Fruit fly (Drosophila melanogaster) whole organism, embryonic: Measurements from ENCODE around the gene CG4467.

Experiments used
- CG1024 ChIP-seq: fragments of 200-800 bp; sonication (Bioruptor generic); IDR thresholded peaks from 2 replicates; pipeline ENCODE4 v1.3.6; 2022; ENCODE audit warnings: missing biosample characterization, missing genetic modification characterization
- CG10366 ChIP-seq: fragments of 200-800 bp; sonication (Bioruptor generic); IDR thresholded peaks from 2 replicates; pipeline ENCODE4 v1.3.6; 2022; ENCODE audit warnings: missing biosample characterization, missing genetic modification characterization
- CG10959 ChIP-seq: fragments of 200-800 bp; sonication (Bioruptor generic); IDR thresholded peaks from 2 replicates; pipeline ENCODE4 v1.3.6; 2022; ENCODE audit warnings: missing biosample characterization, missing genetic modification characterization
- CG12219 ChIP-seq: fragments of 200-800 bp; sonication (Bioruptor generic); optimal IDR thresholded peaks from 3 replicates; lab custom pipeline; 2018; ENCODE audit warnings: missing biosample characterization, mild to moderate bottlenecking, missing genetic modification characterization
- CG12942 ChIP-seq: fragments of 200-800 bp; sonication (Bioruptor generic); optimal IDR thresholded peaks from 3 replicates; lab custom pipeline; 2016; ENCODE audit warnings: missing biosample characterization, missing genetic modification characterization
- CG13123 ChIP-seq: fragments of 200-800 bp; sonication (Bioruptor generic); optimal IDR thresholded peaks from 2 replicates; lab custom pipeline; 2016; ENCODE audit warnings: missing biosample characterization, missing genetic modification characterization
- CG13296 ChIP-seq: fragments of 200-800 bp; sonication (Bioruptor generic); optimal IDR thresholded peaks from 3 replicates; lab custom pipeline; 2018; ENCODE audit warnings: missing biosample characterization, mild to moderate bottlenecking, missing genetic modification characterization
- CG13424 ChIP-seq: fragments of 200-800 bp; sonication (Bioruptor generic); optimal IDR thresholded peaks from 2 replicates; lab custom pipeline; 2019; ENCODE audit warnings: missing biosample characterization, mild to moderate bottlenecking, missing genetic modification characterization, moderate library complexity
- CG14667 ChIP-seq: fragments of 200-800 bp; sonication (Bioruptor generic); IDR thresholded peaks from 2 replicates; pipeline ENCODE4 v1.3.6; 2022; ENCODE audit warnings: missing biosample characterization, missing genetic modification characterization
- CG17186 ChIP-seq: fragments of 200-800 bp; sonication (Bioruptor generic); optimal IDR thresholded peaks from 3 replicates; lab custom pipeline; 2017; ENCODE audit warnings: missing biosample characterization, missing genetic modification reagents, missing genetic modification characterization
- CG31365 ChIP-seq: fragments of 200-800 bp; sonication (Bioruptor generic); optimal IDR thresholded peaks from 2 replicates; lab custom pipeline; 2018; ENCODE audit warnings: missing biosample characterization, mild to moderate bottlenecking, missing genetic modification characterization
- CG33213 ChIP-seq: fragments of 200-800 bp; sonication (Bioruptor generic); optimal IDR thresholded peaks from 3 replicates; lab custom pipeline; 2016; ENCODE audit warnings: missing biosample characterization, missing genetic modification characterization
- CG4360 ChIP-seq: fragments of 200-800 bp; sonication (Bioruptor generic); IDR thresholded peaks from 2 replicates; pipeline ENCODE4 v1.3.6; 2022; ENCODE audit warnings: missing biosample characterization, missing genetic modification characterization
- CG6683 ChIP-seq: fragments of 200-800 bp; sonication (Bioruptor generic); optimal IDR thresholded peaks from 2 replicates; lab custom pipeline; 2017; ENCODE audit warnings: missing biosample characterization, mild to moderate bottlenecking, missing genetic modification characterization, missing genetic modification reagents
- CG7556 ChIP-seq: fragments of 200-800 bp; sonication (Bioruptor generic); optimal IDR thresholded peaks from 2 replicates; lab custom pipeline; 2017; ENCODE audit warnings: missing biosample characterization, mild to moderate bottlenecking, missing genetic modification characterization
- CG8089 ChIP-seq: fragments of 200-800 bp; sonication (Bioruptor generic); optimal IDR thresholded peaks from 3 replicates; lab custom pipeline; 2016; ENCODE audit warnings: missing biosample characterization, missing genetic modification characterization
- CG8388 ChIP-seq: fragments of 200-800 bp; sonication (Bioruptor generic); optimal IDR thresholded peaks from 2 replicates; lab custom pipeline; 2019; ENCODE audit warnings: missing biosample characterization, mild to moderate bottlenecking, missing genetic modification characterization, moderate library complexity
- Dref ChIP-seq: fragments of 200-800 bp; sonication (Bioruptor generic); IDR thresholded peaks from 2 replicates; pipeline ENCODE4 v1.3.6; 2022; ENCODE audit warnings: missing biosample characterization, missing genetic modification characterization
- Gug ChIP-seq: fragments of 200-800 bp; sonication (Bioruptor generic); IDR thresholded peaks from 4 replicates; pipeline ENCODE4 v1.3.6; 2022; ENCODE audit warnings: missing biosample characterization, missing genetic modification characterization
- Lim3 ChIP-seq: fragments of 200-800 bp; sonication (Bioruptor generic); IDR thresholded peaks from 2 replicates; pipeline ENCODE4 v1.3.6; 2022; ENCODE audit warnings: missing biosample characterization, missing genetic modification characterization
- Myb ChIP-seq: fragments of 200-800 bp; sonication (Bioruptor generic); optimal IDR thresholded peaks from 2 replicates; lab custom pipeline; 2016; ENCODE audit warnings: missing biosample characterization, missing genetic modification characterization
- NC2β ChIP-seq: fragments of 200-800 bp; sonication (Bioruptor generic); optimal IDR thresholded peaks from 2 replicates; lab custom pipeline; 2016; ENCODE audit warnings: missing biosample characterization, missing genetic modification characterization
- NK7.1 ChIP-seq: fragments of 200-800 bp; sonication (Bioruptor generic); optimal IDR thresholded peaks from 3 replicates; lab custom pipeline; 2016; ENCODE audit warnings: missing biosample characterization, missing genetic modification characterization
- Oaz ChIP-seq: fragments of 200-800 bp; sonication (Bioruptor generic); IDR thresholded peaks from 2 replicates; pipeline ENCODE4 v1.3.6; 2022; ENCODE audit warnings: missing biosample characterization, missing genetic modification characterization
- Rx ChIP-seq: fragments of 200-800 bp; sonication (Bioruptor generic); IDR thresholded peaks from 2 replicates; pipeline ENCODE4 v1.3.6; 2022; ENCODE audit warnings: missing biosample characterization, missing genetic modification characterization
- YL-1 ChIP-seq: fragments of 200-800 bp; sonication (Bioruptor generic); optimal IDR thresholded peaks from 3 replicates; lab custom pipeline; 2017; ENCODE audit warnings: missing biosample characterization, mild to moderate bottlenecking, missing genetic modification characterization
- ac ChIP-seq: fragments of 200-800 bp; sonication (Bioruptor generic); optimal IDR thresholded peaks from 3 replicates; lab custom pipeline; 2017; ENCODE audit warnings: missing biosample characterization, mild to moderate bottlenecking, missing genetic modification characterization
- aop ChIP-seq: fragments of 200-800 bp; sonication (Bioruptor generic); IDR thresholded peaks from 2 replicates; pipeline ENCODE4 v1.3.6; 2022; ENCODE audit warnings: missing biosample characterization, missing genetic modification characterization
- ap ChIP-seq: fragments of 200-800 bp; sonication (Bioruptor generic); IDR thresholded peaks from 2 replicates; pipeline ENCODE4 v1.3.6; 2022; ENCODE audit warnings: missing biosample characterization, missing genetic modification characterization
- ara ChIP-seq: fragments of 200-800 bp; sonication (Bioruptor generic); IDR thresholded peaks from 2 replicates; pipeline ENCODE4 v1.3.6; 2022; ENCODE audit warnings: missing biosample characterization, missing genetic modification characterization
- cad ChIP-seq: fragments of >200 bp; optimal IDR thresholded peaks from 2 replicates; lab custom pipeline; 2017; ENCODE audit warnings: missing biosample characterization, missing genetic modification characterization
- corto ChIP-seq: fragments of 200-800 bp; sonication (Bioruptor generic); optimal IDR thresholded peaks from 2 replicates; lab custom pipeline; 2016; ENCODE audit warnings: missing biosample characterization, mild to moderate bottlenecking, missing genetic modification characterization, moderate library complexity
- croc ChIP-seq: fragments of 200-800 bp; sonication (Bioruptor generic); conservative IDR thresholded peaks from 3 replicates; pipeline ENCODE4 v1.3.6; 2022; ENCODE audit warnings: missing biosample characterization, missing genetic modification characterization
- fu2 ChIP-seq: fragments of 200-800 bp; sonication (Bioruptor generic); optimal IDR thresholded peaks from 2 replicates; lab custom pipeline; 2016; ENCODE audit warnings: missing biosample characterization, missing genetic modification characterization
- hb ChIP-seq: fragments of 200-800 bp; sonication (Bioruptor generic); IDR thresholded peaks from 3 replicates; pipeline ENCODE4 v1.3.6; 2022; ENCODE audit warnings: missing biosample characterization, missing genetic modification characterization; ENCODE audit not compliant: partially characterized antibody
- kah ChIP-seq: fragments of 200-800 bp; sonication (Bioruptor generic); optimal IDR thresholded peaks from 2 replicates; lab custom pipeline; 2018; ENCODE audit warnings: missing biosample characterization, mild to moderate bottlenecking, missing genetic modification characterization
- ken ChIP-seq: fragments of 200-800 bp; sonication (Bioruptor generic); IDR thresholded peaks from 3 replicates; pipeline ENCODE4 v1.3.6; 2022; ENCODE audit warnings: missing biosample characterization, missing genetic modification characterization
- mam ChIP-seq: fragments of 200-800 bp; sonication (Bioruptor generic); optimal IDR thresholded peaks from 3 replicates; lab custom pipeline; 2016; ENCODE audit warnings: missing biosample characterization, missing genetic modification characterization
- mld ChIP-seq: fragments of 200-800 bp; sonication (Bioruptor generic); IDR thresholded peaks from 3 replicates; pipeline ENCODE4 v1.3.6; 2022; ENCODE audit warnings: missing biosample characterization, missing genetic modification characterization; ENCODE audit not compliant: partially characterized antibody
- odd ChIP-seq: fragments of 200-800 bp; sonication (Bioruptor generic); optimal IDR thresholded peaks from 2 replicates; lab custom pipeline; 2017; ENCODE audit warnings: missing biosample characterization, mild to moderate bottlenecking, missing genetic modification characterization
- onecut ChIP-seq: fragments of 200-800 bp; sonication (Bioruptor generic); IDR thresholded peaks from 2 replicates; pipeline ENCODE4 v1.3.6; 2022; ENCODE audit warnings: missing biosample characterization, missing genetic modification characterization
- phol ChIP-seq: fragments of 200-800 bp; sonication (Bioruptor generic); optimal IDR thresholded peaks from 3 replicates; lab custom pipeline; 2018; ENCODE audit warnings: missing biosample characterization, mild to moderate bottlenecking, missing genetic modification characterization, moderate library complexity
- pros ChIP-seq: fragments of 200-800 bp; sonication (Bioruptor generic); optimal IDR thresholded peaks from 3 replicates; lab custom pipeline; 2019; ENCODE audit warnings: missing biosample characterization, mild to moderate bottlenecking, missing genetic modification characterization, moderate library complexity
- ranshi ChIP-seq: fragments of 200-800 bp; sonication (Bioruptor generic); IDR thresholded peaks from 2 replicates; pipeline ENCODE4 v1.3.6; 2022; ENCODE audit warnings: missing biosample characterization, missing genetic modification characterization
- rib ChIP-seq: fragments of 200-800 bp; sonication (Bioruptor generic); IDR thresholded peaks from 2 replicates; pipeline ENCODE4 v1.3.6; 2022; ENCODE audit warnings: missing biosample characterization, missing genetic modification characterization
- row ChIP-seq: fragments of 200-800 bp; sonication (Bioruptor generic); IDR thresholded peaks from 3 replicates; pipeline ENCODE4 v1.3.6; 2022; ENCODE audit warnings: missing biosample characterization, missing genetic modification characterization
- salm ChIP-seq: fragments of 200-800 bp; sonication (Bioruptor generic); optimal IDR thresholded peaks from 2 replicates; lab custom pipeline; 2018; ENCODE audit warnings: missing biosample characterization, mild to moderate bottlenecking, missing genetic modification characterization
- slou ChIP-seq: fragments of 200-800 bp; sonication (Bioruptor generic); optimal IDR thresholded peaks from 3 replicates; lab custom pipeline; 2016; ENCODE audit warnings: missing biosample characterization, missing genetic modification characterization
- sna ChIP-seq: fragments of 200-800 bp; sonication (Bioruptor generic); IDR thresholded peaks from 2 replicates; pipeline ENCODE4 v1.3.6; 2022; ENCODE audit warnings: missing biosample characterization, missing genetic modification characterization; ENCODE audit not compliant: partially characterized antibody
- twi ChIP-seq: fragments of 200-800 bp; optimal IDR thresholded peaks from 2 replicates; lab custom pipeline; 2019; ENCODE audit warnings: missing biosample characterization, mild to moderate bottlenecking, missing genetic modification characterization, moderate library complexity
- unpg ChIP-seq: fragments of 200-800 bp; sonication (Bioruptor generic); optimal IDR thresholded peaks from 3 replicates; lab custom pipeline; 2018; ENCODE audit warnings: missing biosample characterization, mild to moderate bottlenecking, missing genetic modification characterization, moderate library complexity

Gene CG4467

dm6 chr3R:23239934-23240632 is 8.6 kb downstream of the CG4467 start (continued):
- peak; percentile 31; the same call in 1 of the 2 replicates for TF ChIP-seq ranshi (GFP tag; lab: Robert Waterston, UW)
- peak; percentile 85 for TF ChIP-seq row (GFP tag; lab: Robert Waterston, UW)
- no peak for TF ChIP-seq aop
- TF ChIP-seq NK7.1 (GFP tag; lab: Kevin White, UChicago): no peak
- TF ChIP-seq ap (GFP tag; lab: Robert Waterston, UW): 0 out of 2 replicates have a peak, but pooled peaks have one; percentile 22
- no peak for TF ChIP-seq rib (GFP tag; lab: Robert Waterston, UW)
- TF ChIP-seq Dref (GFP tag; lab: Robert Waterston, UW): no peak
- TF ChIP-seq Oaz (GFP tag; lab: Robert Waterston, UW): peak; percentile 57
- TF ChIP-seq CG7556: peak; percentile 82
- no peak for TF ChIP-seq CG31365
- TF ChIP-seq phol (tag; lab: Kevin White, UChicago): peak; percentile 76
- TF ChIP-seq mld (GFP tag; lab: Robert Waterston, UW): no peak
- no peak for TF ChIP-seq CG10959 (GFP tag; lab: Robert Waterston, UW)
- no peak for TF ChIP-seq Lim3 (GFP tag; lab: Robert Waterston, UW)
- no peak for TF ChIP-seq CG17186 (GFP tag; lab: Kevin White, UChicago)
- no peak for TF ChIP-seq CG1024 (GFP tag; lab: Robert Waterston, UW)
- peak; percentile 58 for TF ChIP-seq CG8388
- TF ChIP-seq CG10366: peak; percentile 55
- TF ChIP-seq twi (tag; lab: Kevin White, UChicago): no peak
- TF ChIP-seq fu2 (GFP tag; lab: Kevin White, UChicago): no peak
- TF ChIP-seq kah (GFP tag; lab: Kevin White, UChicago): no peak
- peak; percentile 16 for TF ChIP-seq slou (GFP tag; lab: Kevin White, UChicago)
- TF ChIP-seq YL-1 (GFP tag; lab: Kevin White, UChicago): no peak
- TF ChIP-seq ac (GFP tag; lab: Kevin White, UChicago): no peak
- peak; percentile 58 for TF ChIP-seq CG13424
- no peak for TF ChIP-seq CG12942 (GFP tag; lab: Kevin White, UChicago)
- no peak for TF ChIP-seq CG8089
- peak; percentile 55 for TF ChIP-seq CG4360 (GFP tag; lab: Robert Waterston, UW)
- TF ChIP-seq corto (GFP tag; lab: Kevin White, UChicago): no peak
- TF ChIP-seq sna (GFP tag; lab: Robert Waterston, UW): no peak
- peak; percentile 62 for TF ChIP-seq mam (GFP tag; lab: Kevin White, UChicago)
- peak; percentile 69 for TF ChIP-seq CG6683
- peak; percentile 40 for TF ChIP-seq salm
- TF ChIP-seq CG12219: peak; percentile 19
- peak; percentile 56; the same call in 3 of the 4 replicates for TF ChIP-seq Gug (GFP tag; lab: Robert Waterston, UW)
- no peak for TF ChIP-seq hb
- TF ChIP-seq Myb (GFP tag; lab: Kevin White, UChicago): peak; percentile 20
- TF ChIP-seq odd (GFP tag; lab: Kevin White, UChicago): no peak
- no peak for TF ChIP-seq CG13123 (GFP tag; lab: Kevin White, UChicago)
- peak; percentile 66 for TF ChIP-seq onecut
- TF ChIP-seq ken (GFP tag; lab: Robert Waterston, UW): peak; percentile 52; the same call in 2 of the 3 replicates
- peak; percentile 35 for TF ChIP-seq CG33213 (GFP tag; lab: Kevin White, UChicago)
- peak; percentile 15; the same call in 1 of the 2 replicates for TF ChIP-seq Rx (GFP tag; lab: Robert Waterston, UW)
- TF ChIP-seq unpg: peak; percentile 71
- TF ChIP-seq CG13296: peak; percentile 76
- no peak for TF ChIP-seq pros (GFP tag; lab: Kevin White, UChicago)
- no peak for TF ChIP-seq cad (GFP tag; lab: Kevin White, UChicago)
- peak; percentile 34 for TF ChIP-seq CG14667
- TF ChIP-seq croc: peak; percentile 47; the same call in 2 of the 3 replicates
- peak; percentile 60; the same call in 1 of the 2 replicates for TF ChIP-seq ara (GFP tag; lab: Robert Waterston, UW)
- TF ChIP-seq NC2β (GFP tag; lab: Kevin White, UChicago): no peak
